Worm (Caenorhabditis elegans) whole organism, early embryonic: ENCODE results near the gene cyn-16.

Source experiments
- B0310.2 ChIP-seq: sonication (generic microtip); optimal IDR thresholded peaks from 2 replicates; lab custom pipeline; 2016; ENCODE audit warnings: mild to moderate bottlenecking, missing genetic modification characterization, missing compliant biosample characterization
- F13C5.2 ChIP-seq: sonication (generic microtip); optimal IDR thresholded peaks from 2 replicates; lab custom pipeline; 2017; ENCODE audit warnings: mild to moderate bottlenecking, missing genetic modification characterization, inconsistent platforms, missing compliant biosample characterization
- aly-1 ChIP-seq: sonication (generic microtip); optimal IDR thresholded peaks from 2 replicates; lab custom pipeline; 2016; ENCODE audit warnings: missing genetic modification characterization, missing compliant biosample characterization
- ama-1 ChIP-seq: fragments of 150-350 bp; optimal IDR thresholded peaks from 2 replicates; lab custom pipeline; 2014
- ceh-13 ChIP-seq: fragments of 200-800 bp; sonication (Bioruptor generic); optimal IDR thresholded peaks from 2 replicates; lab custom pipeline; 2018; ENCODE audit warnings: mild to moderate bottlenecking, missing genetic modification characterization, missing compliant biosample characterization
- ceh-36 ChIP-seq: sonication (generic microtip); optimal IDR thresholded peaks from 2 replicates; lab custom pipeline; 2016; ENCODE audit warnings: missing genetic modification characterization, inconsistent platforms, missing compliant biosample characterization
- ets-7 ChIP-seq: sonication (generic microtip); optimal IDR thresholded peaks from 2 replicates; lab custom pipeline; 2016; ENCODE audit warnings: missing genotype, missing genetic modification characterization, missing compliant biosample characterization
- flt-1 ChIP-seq: fragments of 200-800 bp; sonication (Bioruptor generic); IDR thresholded peaks from 2 replicates; pipeline ENCODE4 v1.3.6; 2022; ENCODE audit warnings: missing genetic modification characterization, missing compliant biosample characterization
- hmbx-1 ChIP-seq: sonication (generic microtip); optimal IDR thresholded peaks from 2 replicates; lab custom pipeline; 2016; ENCODE audit warnings: mild to moderate bottlenecking, missing genetic modification characterization, missing compliant biosample characterization
- hmg-4 ChIP-seq: fragments of 200-800 bp; sonication (Bioruptor generic); optimal IDR thresholded peaks from 2 replicates; lab custom pipeline; 2018; ENCODE audit warnings: mild to moderate bottlenecking, missing genetic modification characterization, missing compliant biosample characterization
- hnd-1 ChIP-seq: sonication (generic microtip); optimal IDR thresholded peaks from 2 replicates; lab custom pipeline; 2016; ENCODE audit warnings: missing genetic modification characterization, missing compliant biosample characterization
- pes-1 ChIP-seq: fragments of 200-800 bp; sonication (Bioruptor generic); IDR thresholded peaks from 2 replicates; pipeline ENCODE4 v1.3.6; 2022; ENCODE audit warnings: missing genetic modification reagents, missing genetic modification characterization, missing compliant biosample characterization
- scrt-1 ChIP-seq: fragments of 200-800 bp; sonication (Bioruptor generic); IDR thresholded peaks from 2 replicates; pipeline ENCODE4 v1.3.6; 2022; ENCODE audit warnings: missing genetic modification characterization, missing compliant biosample characterization
- sea-1 ChIP-seq: fragments of 200-800 bp; sonication (Bioruptor generic); conservative IDR thresholded peaks from 2 replicates; pipeline ENCODE4 v1.3.6; 2022; ENCODE audit warnings: missing genetic modification characterization, missing compliant biosample characterization
- tbx-11 ChIP-seq: fragments of 200-800 bp; sonication (Bioruptor generic); IDR thresholded peaks from 2 replicates; pipeline ENCODE4 v1.3.6; 2022; ENCODE audit warnings: missing genetic modification characterization, missing compliant biosample characterization
- tbx-37 ChIP-seq: fragments of 200-800 bp; sonication (Bioruptor generic); conservative IDR thresholded peaks from 2 replicates; pipeline ENCODE4 v1.3.6; 2022; ENCODE audit warnings: missing genetic modification reagents, missing genetic modification characterization, missing compliant biosample characterization
- tra-4 ChIP-seq: sonication (generic microtip); optimal IDR thresholded peaks from 2 replicates; lab custom pipeline; 2017; ENCODE audit warnings: missing genetic modification characterization, missing compliant biosample characterization

cyn-16 gene

DNA sequence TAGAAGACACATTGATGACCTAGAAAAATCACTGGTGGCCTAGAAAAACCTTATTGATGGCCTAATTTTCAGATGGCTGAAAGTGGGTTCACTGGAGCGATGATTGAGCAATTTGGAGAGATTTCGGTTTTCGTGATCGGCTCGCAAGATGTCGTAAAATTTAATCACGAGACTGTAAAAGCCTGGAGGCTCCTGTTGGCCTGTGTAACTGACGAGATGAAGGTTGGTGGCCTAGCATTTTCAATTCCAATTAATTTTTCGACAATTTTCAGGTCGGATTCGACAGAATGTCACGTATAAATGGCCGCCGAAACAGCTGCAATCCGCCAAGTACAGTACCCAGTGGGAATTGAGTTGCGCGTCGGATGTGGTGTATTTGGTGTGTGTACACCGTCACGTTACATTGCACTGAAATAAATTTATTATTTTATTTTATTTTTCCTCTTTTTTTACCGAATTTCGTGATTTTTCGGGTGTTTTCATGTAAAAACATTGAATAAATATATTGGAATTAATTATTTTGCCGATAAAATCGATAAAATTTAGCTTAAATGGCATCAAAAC lies 13.1 kb downstream of the cyn-16 start, which contains the start of gene Y17G7B.12:
Y17G7B.12 (plus strand) TSS at position 547 of the 564 bp plus-strand sequence.
- TF ChIP-seq ama-1 (no peak), pes-1 (no peak), hnd-1 (tag; lab: Kevin White, UChicago) (no peak), F13C5.2 (peak; percentile 22), tra-4 (tag; lab: Kevin White, UChicago) (no peak)

DNA sequence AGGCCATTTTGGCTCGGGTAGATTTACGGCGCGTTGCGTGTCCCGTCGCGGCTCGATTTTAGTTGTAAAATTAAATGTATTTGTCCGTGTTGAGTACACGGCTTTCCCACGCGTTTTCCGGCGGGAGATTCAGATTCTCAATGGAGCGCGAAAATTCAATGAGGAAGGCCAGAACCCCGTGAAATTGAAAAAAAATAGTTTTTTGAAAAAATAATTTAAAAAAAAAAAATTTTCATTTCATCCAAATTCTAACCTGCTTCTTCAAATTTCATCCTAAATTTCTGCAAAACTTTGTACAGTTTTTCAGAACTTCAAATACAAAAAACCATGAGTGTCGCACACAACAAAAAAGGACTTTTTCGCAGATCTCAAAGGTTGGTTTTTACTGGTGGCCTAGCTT lies 27.8 kb downstream of the cyn-16 start, which contains the start of gene glb-29:
glb-29 (plus strand) TSS at position 301 of the 400 bp plus-strand sequence.
- TF ChIP-seq ceh-36 (tag; lab: Kevin White, UChicago) (no peak), hnd-1 (tag; lab: Kevin White, UChicago) (no peak), tra-4 (tag; lab: Kevin White, UChicago) (no peak), ama-1 (no peak), hmbx-1 (tag; lab: Kevin White, UChicago) (no peak), hmg-4 (GFP tag; lab: Kevin White, UChicago) (no peak), B0310.2 (tag; lab: Kevin White, UChicago) (no peak), F13C5.2 (no peak)

- TF ChIP-seq hnd-1 (tag; lab: Kevin White, UChicago), result no peak
- no peak for TF ChIP-seq F13C5.2
- no peak for TF ChIP-seq tra-4 (tag; lab: Kevin White, UChicago)
- TF ChIP-seq scrt-1 (GFP tag; lab: Robert Waterston, UW), result no peak
- no peak for TF ChIP-seq hmg-4 (GFP tag; lab: Kevin White, UChicago)
- TF ChIP-seq ets-7 (tag; lab: Kevin White, UChicago), result no peak
- no peak for TF ChIP-seq aly-1 (tag; lab: Kevin White, UChicago)
- no peak for TF ChIP-seq pes-1
- TF ChIP-seq ama-1, result no peak
- TF ChIP-seq ceh-13 (GFP tag; lab: Kevin White, UChicago), result no peak
- no peak for TF ChIP-seq ceh-36 (tag; lab: Kevin White, UChicago)
- no peak for TF ChIP-seq hmbx-1 (tag; lab: Kevin White, UChicago)
Observed at ce11 chrII:12006575-12007098, 29.9 kb downstream of the cyn-16 start, which contains the start of gene mcm-2. Gene mcm-2, minus strand, starts transcription at chrII:12006625.

DNA sequence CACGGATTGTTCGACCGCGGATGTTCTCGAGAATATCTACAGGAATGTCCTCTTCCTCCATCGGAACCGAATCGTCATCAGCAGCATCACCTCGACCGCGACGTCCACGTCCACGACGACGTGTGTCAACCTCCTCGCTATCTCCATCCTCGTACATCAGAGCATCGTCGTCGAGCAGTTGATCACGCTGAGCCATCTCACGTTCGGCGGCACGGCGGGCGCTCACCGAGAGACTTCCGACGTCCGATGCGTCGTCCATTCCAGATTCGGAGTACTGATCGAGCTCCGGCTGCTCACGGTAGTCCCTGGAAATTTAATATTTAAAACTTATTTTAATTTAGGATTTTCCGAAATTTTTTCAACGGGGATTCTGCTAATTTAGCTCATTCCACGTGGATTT lies 30.6 kb downstream of the cyn-16 start:
- TF ChIP-seq ceh-36 (tag; lab: Kevin White, UChicago), result no peak
- TF ChIP-seq tra-4 (tag; lab: Kevin White, UChicago), result no peak
- no peak for TF ChIP-seq ceh-13 (GFP tag; lab: Kevin White, UChicago)
- no peak for TF ChIP-seq flt-1 (GFP tag; lab: Robert Waterston, UW)
- no peak for TF ChIP-seq tbx-11
- TF ChIP-seq ama-1, result no peak
- no peak for TF ChIP-seq hmbx-1 (tag; lab: Kevin White, UChicago)
- no peak for TF ChIP-seq tbx-37 (GFP tag; lab: Robert Waterston, UW)

ce11 chrII:11998903-11999302 lies 37.6 kb downstream of the cyn-16 start, which contains the start of gene Y17G7B.23:
Gene Y17G7B.23, plus strand, starts transcription at chrII:11999203.
- TF ChIP-seq hmbx-1 (tag; lab: Kevin White, UChicago) (no peak), ama-1 (no peak), scrt-1 (GFP tag; lab: Robert Waterston, UW) (no peak), ceh-13 (GFP tag; lab: Kevin White, UChicago) (no peak), tbx-11 (no peak), pes-1 (no peak), ceh-36 (tag; lab: Kevin White, UChicago) (no peak), sea-1 (GFP tag; lab: Robert Waterston, UW) (no peak), tbx-37 (GFP tag; lab: Robert Waterston, UW) (no peak), hmg-4 (GFP tag; lab: Kevin White, UChicago) (no peak), hnd-1 (tag; lab: Kevin White, UChicago) (no peak), flt-1 (GFP tag; lab: Robert Waterston, UW) (no peak), F13C5.2 (no peak), aly-1 (tag; lab: Kevin White, UChicago) (no peak), tra-4 (tag; lab: Kevin White, UChicago) (no peak), B0310.2 (tag; lab: Kevin White, UChicago) (no peak)

ce11 chrII:11994940-11995339 lies 41.6 kb downstream of the cyn-16 start:
- TF ChIP-seq pes-1 (no peak), scrt-1 (GFP tag; lab: Robert Waterston, UW) (no peak), B0310.2 (tag; lab: Kevin White, UChicago) (no peak), tra-4 (tag; lab: Kevin White, UChicago) (no peak), tbx-11 (no peak), ets-7 (tag; lab: Kevin White, UChicago) (no peak), flt-1 (GFP tag; lab: Robert Waterston, UW) (no peak), ceh-36 (tag; lab: Kevin White, UChicago) (no peak), hmbx-1 (tag; lab: Kevin White, UChicago) (no peak), hnd-1 (tag; lab: Kevin White, UChicago) (no peak), ceh-13 (GFP tag; lab: Kevin White, UChicago) (no peak), hmg-4 (GFP tag; lab: Kevin White, UChicago) (no peak), ama-1 (no peak)

DNA sequence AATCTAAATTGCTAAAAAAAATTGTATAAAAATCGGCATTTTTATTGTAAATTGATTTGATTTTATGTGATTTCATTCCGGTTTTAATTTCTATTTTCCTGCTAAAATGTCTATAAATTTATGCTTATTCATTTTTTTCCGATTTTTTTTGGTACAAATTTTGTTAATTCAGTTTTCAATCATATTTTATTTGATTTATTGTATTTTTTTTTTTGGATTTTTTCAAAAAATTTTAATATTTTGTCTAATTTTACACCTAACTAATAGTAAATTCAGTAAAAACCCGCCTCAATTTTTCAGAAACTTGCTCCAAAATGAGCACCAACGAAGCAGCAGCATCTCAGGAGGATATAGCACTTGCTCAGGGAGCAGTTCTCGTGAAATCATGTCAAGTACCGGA lies 43.8 kb downstream of the cyn-16 start, which contains the start of gene dhps-1:
dhps-1 (plus strand) TSS at position 301 of the 400 bp plus-strand sequence.
- TF ChIP-seq tra-4 (tag; lab: Kevin White, UChicago), result no peak
- TF ChIP-seq scrt-1 (GFP tag; lab: Robert Waterston, UW), result no peak
- no peak for TF ChIP-seq tbx-37 (GFP tag; lab: Robert Waterston, UW)
- TF ChIP-seq ets-7 (tag; lab: Kevin White, UChicago), result no peak
- TF ChIP-seq ceh-13 (GFP tag; lab: Kevin White, UChicago), result no peak
